Worm (Caenorhabditis elegans) whole organism, L2 larva: ENCODE measurements around the gene K09D9.3.

Source experiments
- C34F6.9 ChIP-seq: fragments of 150-350 bp; optimal IDR thresholded peaks from 2 replicates; lab custom pipeline; 2014; ENCODE audit warnings: missing biosample characterization, missing genetic modification characterization
- F13H6.1 ChIP-seq: sonication (generic microtip); optimal IDR thresholded peaks from 2 replicates; lab custom pipeline; 2016; ENCODE audit warnings: missing genetic modification characterization, missing compliant biosample characterization
- Y55F3AM.14 ChIP-seq: fragments of 200-800 bp; sonication (Bioruptor generic); optimal IDR thresholded peaks from 2 replicates; lab custom pipeline; 2018; ENCODE audit warnings: mild to moderate bottlenecking, missing genetic modification characterization, missing compliant biosample characterization
- ZK546.5 ChIP-seq: sonication (generic microtip); optimal IDR thresholded peaks from 2 replicates; lab custom pipeline; 2017; ENCODE audit warnings: missing biosample characterization, missing genetic modification characterization
- alr-1 ChIP-seq: fragments of 150-350 bp; optimal IDR thresholded peaks from 2 replicates; lab custom pipeline; 2014; ENCODE audit warnings: missing biosample characterization, missing genetic modification characterization
- aly-2 ChIP-seq: fragments of 150-350 bp; optimal IDR thresholded peaks from 2 replicates; lab custom pipeline; 2014; ENCODE audit warnings: missing biosample characterization, missing genetic modification characterization
- ama-1 ChIP-seq: fragments of 150-350 bp; optimal IDR thresholded peaks from 2 replicates; lab custom pipeline; 2018; ENCODE audit warnings: inconsistent platforms
- ceh-16 ChIP-seq: fragments of 150-350 bp; optimal IDR thresholded peaks from 2 replicates; lab custom pipeline; 2014; ENCODE audit warnings: missing biosample characterization, missing genetic modification characterization
- ceh-82 ChIP-seq: fragments of 150-350 bp; optimal IDR thresholded peaks from 2 replicates; lab custom pipeline; 2014; ENCODE audit warnings: missing biosample characterization, missing genetic modification characterization
- crh-2 ChIP-seq: sonication (generic microtip); optimal IDR thresholded peaks from 2 replicates; lab custom pipeline; 2017; ENCODE audit warnings: missing biosample characterization, missing genetic modification characterization
- dmd-4 ChIP-seq: sonication (generic microtip); optimal IDR thresholded peaks from 2 replicates; lab custom pipeline; 2017; ENCODE audit warnings: missing biosample characterization, missing genetic modification characterization
- egl-27 ChIP-seq: sonication (generic microtip); optimal IDR thresholded peaks from 3 replicates; lab custom pipeline; 2017; ENCODE audit warnings: missing biosample characterization, missing genetic modification reagents, missing genetic modification characterization
- elt-1 ChIP-seq: fragments of 150-350 bp; optimal IDR thresholded peaks from 2 replicates; lab custom pipeline; 2014; ENCODE audit warnings: missing biosample characterization, missing genetic modification characterization
- elt-3 ChIP-seq: sonication (generic microtip); optimal IDR thresholded peaks from 2 replicates; lab custom pipeline; 2017; ENCODE audit warnings: missing biosample characterization, missing genetic modification characterization
- fos-1 ChIP-seq: fragments of 150-350 bp; optimal IDR thresholded peaks from 2 replicates; lab custom pipeline; 2014; ENCODE audit warnings: missing biosample characterization, missing genetic modification characterization
- lin-11 ChIP-seq: fragments of 150-350 bp; sonication (generic microtip); optimal IDR thresholded peaks from 2 replicates; lab custom pipeline; 2014; ENCODE audit warnings: missing biosample characterization, missing genetic modification characterization, inconsistent platforms, mixed read lengths
- lin-13 ChIP-seq: fragments of 150-350 bp; optimal IDR thresholded peaks from 2 replicates; lab custom pipeline; 2014; ENCODE audit warnings: missing biosample characterization, missing genetic modification reagents, missing genetic modification characterization
- lin-39 ChIP-seq: fragments of 150-350 bp; optimal IDR thresholded peaks from 2 replicates; lab custom pipeline; 2014; ENCODE audit warnings: missing biosample characterization, missing genetic modification reagents, missing genetic modification characterization
- mab-5 ChIP-seq: fragments of 150-350 bp; optimal IDR thresholded peaks from 2 replicates; lab custom pipeline; 2014; ENCODE audit warnings: missing biosample characterization, missing genetic modification characterization
- mbf-1 ChIP-seq: sonication (generic microtip); optimal IDR thresholded peaks from 2 replicates; lab custom pipeline; 2017; ENCODE audit warnings: missing biosample characterization, missing genetic modification characterization
- nhr-10 ChIP-seq: sonication (generic microtip); optimal IDR thresholded peaks from 2 replicates; lab custom pipeline; 2017; ENCODE audit warnings: missing biosample characterization, missing genetic modification characterization
- nhr-11 ChIP-seq: fragments of 150-350 bp; optimal IDR thresholded peaks from 2 replicates; lab custom pipeline; 2014; ENCODE audit warnings: missing biosample characterization, missing genetic modification characterization
- nhr-12 ChIP-seq: fragments of 150-350 bp; optimal IDR thresholded peaks from 2 replicates; lab custom pipeline; 2014; ENCODE audit warnings: missing biosample characterization, missing genetic modification characterization
- nhr-129 ChIP-seq: fragments of 150-350 bp; optimal IDR thresholded peaks from 2 replicates; lab custom pipeline; 2014; ENCODE audit warnings: missing biosample characterization, missing genetic modification characterization
- nhr-21 ChIP-seq: fragments of 150-350 bp; optimal IDR thresholded peaks from 2 replicates; lab custom pipeline; 2014; ENCODE audit warnings: missing biosample characterization, missing genetic modification characterization
- nhr-237 ChIP-seq: fragments of 150-350 bp; optimal IDR thresholded peaks from 2 replicates; lab custom pipeline; 2014; ENCODE audit warnings: missing biosample characterization, missing genetic modification characterization
- nhr-25 ChIP-seq: fragments of 150-350 bp; sonication (generic microtip); optimal IDR thresholded peaks from 3 replicates; lab custom pipeline; 2014; ENCODE audit warnings: missing biosample characterization, missing genetic modification characterization
- nhr-6 ChIP-seq: fragments of 150-350 bp; optimal IDR thresholded peaks from 2 replicates; lab custom pipeline; 2014; ENCODE audit warnings: missing biosample characterization, missing genetic modification characterization
- nhr-77 ChIP-seq: fragments of 150-350 bp; optimal IDR thresholded peaks from 2 replicates; lab custom pipeline; 2014; ENCODE audit warnings: missing biosample characterization, missing genetic modification characterization
- sem-4 ChIP-seq: fragments of 150-350 bp; optimal IDR thresholded peaks from 2 replicates; lab custom pipeline; 2014; ENCODE audit warnings: missing biosample characterization, missing genetic modification reagents, missing genetic modification characterization
- skn-1 ChIP-seq: sonication (generic microtip); optimal IDR thresholded peaks from 2 replicates; lab custom pipeline; 2017; ENCODE audit warnings: missing biosample characterization, missing genetic modification characterization
- sma-3 ChIP-seq: sonication (generic microtip); optimal IDR thresholded peaks from 2 replicates; lab custom pipeline; 2016; ENCODE audit warnings: missing genetic modification reagents, missing genetic modification characterization, missing compliant biosample characterization
- sma-9 ChIP-seq, 2 experiments: fragments of 150-350 bp in 1 of 2; sonication (generic microtip) in 1 of 2; optimal IDR thresholded peaks; 2 replicates each; lab custom pipeline; 2014 to 2016; ENCODE audit warnings: missing genetic modification characterization in 2 of 2, mild to moderate bottlenecking in 1 of 2, missing biosample characterization in 1 of 2, missing compliant biosample characterization in 1 of 2, missing genetic modification reagents in 1 of 2, moderate library complexity in 1 of 2
- snpc-4 ChIP-seq: fragments of 150-350 bp; optimal IDR thresholded peaks from 2 replicates; lab custom pipeline; 2014; ENCODE audit warnings: missing biosample characterization, missing genetic modification characterization
- unc-55 ChIP-seq: fragments of 150-350 bp; sonication (generic microtip); optimal IDR thresholded peaks from 3 replicates; lab custom pipeline; 2014; ENCODE audit warnings: missing biosample characterization, missing genetic modification reagents, missing genetic modification characterization
- unc-62 ChIP-seq: fragments of 150-350 bp; optimal IDR thresholded peaks from 2 replicates; lab custom pipeline; 2014; ENCODE audit warnings: missing biosample characterization, missing genetic modification reagents, missing genetic modification characterization
- zag-1 ChIP-seq: fragments of 150-350 bp; optimal IDR thresholded peaks from 2 replicates; lab custom pipeline; 2014; ENCODE audit warnings: missing biosample characterization, missing genetic modification characterization
- ztf-11 ChIP-seq: sonication (generic microtip); optimal IDR thresholded peaks from 2 replicates; lab custom pipeline; 2017; ENCODE audit warnings: missing biosample characterization, missing genetic modification characterization
- ztf-4 ChIP-seq: fragments of 150-350 bp; optimal IDR thresholded peaks from 2 replicates; lab custom pipeline; 2014; ENCODE audit warnings: missing biosample characterization, missing genetic modification characterization

Gene K09D9.3

DNA sequence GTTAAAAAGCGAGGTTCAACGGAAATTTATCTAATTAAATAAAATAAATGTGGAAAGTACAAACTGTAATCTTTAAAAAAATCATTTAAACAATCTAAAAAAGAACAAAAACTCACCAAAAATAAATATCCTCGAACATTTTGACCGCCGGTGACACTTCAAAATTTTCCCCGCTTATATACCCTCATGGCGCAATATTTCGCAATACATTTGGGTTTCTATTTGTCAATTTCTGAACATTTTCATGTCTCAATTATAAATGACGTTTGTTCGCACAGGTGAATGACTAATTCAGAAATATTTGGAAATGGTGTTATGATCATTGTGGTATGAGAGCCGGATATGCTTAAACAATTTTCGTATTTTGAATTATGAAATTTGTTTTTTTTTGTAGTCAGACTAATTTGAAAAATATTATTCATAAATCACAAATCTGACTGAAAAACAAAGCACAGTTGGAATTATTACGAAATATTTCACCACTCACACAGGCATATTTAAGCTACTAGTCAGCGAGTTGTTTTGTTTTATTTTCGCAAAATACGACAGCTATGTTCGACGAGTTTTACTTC lies 22.7 kb downstream of the K09D9.3 start, which contains the start of the genes C49G7.10 and irg-2:
Gene C49G7.10 (minus strand): TSS at position 169 of the 572 bp plus-strand sequence.
Gene irg-2 (plus strand): TSS at position 329 of the 572 bp plus-strand sequence.
- TF ChIP-seq ceh-16 = no peak
- no peak for TF ChIP-seq mab-5 (tag; lab: Kevin White, UChicago)
- no peak for TF ChIP-seq nhr-10 (tag; lab: Kevin White, UChicago)
- no peak for TF ChIP-seq nhr-237 (tag; lab: Kevin White, UChicago)
- no peak for TF ChIP-seq lin-11
- no peak for TF ChIP-seq snpc-4 (tag; lab: Kevin White, UChicago)
- no peak for TF ChIP-seq nhr-77 (tag; lab: Kevin White, UChicago)
- TF ChIP-seq Y55F3AM.14 (GFP tag; lab: Kevin White, UChicago) = no peak
- no peak for TF ChIP-seq ztf-4
- no peak for TF ChIP-seq unc-62 (GFP tag; lab: Kevin White, UChicago)
- peak; percentile 35 for TF ChIP-seq unc-55 (GFP tag; lab: Kevin White, UChicago)
- no peak for TF ChIP-seq aly-2
- TF ChIP-seq ama-1 = no peak
- peak; percentile 24 for TF ChIP-seq C34F6.9 (tag; lab: Kevin White, UChicago)
- TF ChIP-seq ztf-11 (tag; lab: Kevin White, UChicago) = no peak
- TF ChIP-seq sma-9 (GFP tag; optimal IDR thresholded peaks at IDR 0.05; lab: Kevin White, UChicago) = no peak
- TF ChIP-seq sma-9 (tag; optimal IDR thresholded peaks at IDR 0.05; lab: Kevin White, UChicago) = no peak
- peak; percentile 100 for TF ChIP-seq nhr-129 (tag; lab: Kevin White, UChicago)
- TF ChIP-seq sma-3 (GFP tag; lab: Kevin White, UChicago) = no peak
- no peak for TF ChIP-seq lin-39 (tag; lab: Kevin White, UChicago)
- no peak for TF ChIP-seq sem-4
- TF ChIP-seq zag-1 = no peak
- peak; percentile 2 for TF ChIP-seq fos-1 (tag; lab: Kevin White, UChicago)
- no peak for TF ChIP-seq ceh-82 (tag; lab: Kevin White, UChicago)
- no peak for TF ChIP-seq nhr-21
- no peak for TF ChIP-seq ZK546.5 (tag; lab: Kevin White, UChicago)
- TF ChIP-seq mbf-1 (tag; lab: Kevin White, UChicago) = no peak
- no peak for TF ChIP-seq elt-1 (tag; lab: Kevin White, UChicago)
- no peak for TF ChIP-seq F13H6.1
- no peak for TF ChIP-seq lin-13 (GFP tag; lab: Kevin White, UChicago)
- TF ChIP-seq alr-1 (tag; lab: Kevin White, UChicago) = no peak
- TF ChIP-seq dmd-4 (tag; lab: Kevin White, UChicago) = no peak
- TF ChIP-seq crh-2 (tag; lab: Kevin White, UChicago) = no peak
- no peak for TF ChIP-seq nhr-6 (tag; lab: Kevin White, UChicago)
- TF ChIP-seq egl-27 (tag; lab: Kevin White, UChicago) = no peak
- TF ChIP-seq skn-1 = no peak
- no peak for TF ChIP-seq nhr-11 (tag; lab: Kevin White, UChicago)

DNA sequence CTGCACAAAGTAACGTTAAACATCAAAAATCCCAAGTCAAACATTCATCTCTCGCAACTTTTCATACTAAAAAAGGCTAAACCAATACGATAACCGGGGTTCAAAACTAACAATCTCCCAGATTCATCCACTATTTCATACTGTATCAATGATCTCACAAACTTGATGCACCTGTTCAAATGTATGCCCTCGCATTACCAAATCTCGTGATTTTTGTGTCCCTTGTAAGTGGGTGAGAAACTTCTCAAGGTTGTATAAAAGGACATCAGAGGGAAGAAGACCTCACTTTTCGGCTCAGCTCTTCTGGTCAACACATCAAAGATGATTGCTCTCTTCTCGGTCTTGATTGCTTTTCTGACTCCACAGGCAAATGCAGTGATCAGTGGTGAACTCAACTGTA lies 24.3 kb downstream of the K09D9.3 start, which contains the start of gene phat-3:
Gene phat-3 (plus strand): TSS at position 301 of the 400 bp plus-strand sequence.
- no peak for TF ChIP-seq sma-3 (GFP tag; lab: Kevin White, UChicago)

DNA sequence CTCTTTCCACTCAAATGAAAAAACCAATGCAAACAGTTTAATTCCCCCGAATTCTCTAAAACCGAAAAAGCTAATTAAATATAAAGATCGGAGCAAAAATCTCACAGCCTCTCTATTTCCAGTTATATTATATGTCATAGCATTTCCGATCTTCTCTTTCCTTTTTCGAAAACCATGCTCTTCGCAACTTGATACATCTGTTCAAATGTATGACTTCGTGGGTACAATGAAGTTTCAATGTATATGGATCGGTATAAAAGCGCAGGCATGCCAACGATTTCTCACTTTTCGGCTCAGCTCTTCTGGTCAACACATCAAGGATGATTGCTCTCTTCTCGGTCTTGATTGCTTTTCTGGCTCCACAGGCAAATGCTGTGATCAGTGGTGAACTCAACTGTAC lies 26.8 kb downstream of the K09D9.3 start, which contains the start of gene phat-7:
Gene phat-7 (plus strand): TSS at position 301 of the 400 bp plus-strand sequence.
- TF ChIP-seq nhr-237 (tag; lab: Kevin White, UChicago) (no peak), ama-1 (no peak), sma-3 (GFP tag; lab: Kevin White, UChicago) (no peak), fos-1 (tag; lab: Kevin White, UChicago) (no peak), sem-4 (no peak), nhr-10 (tag; lab: Kevin White, UChicago) (no peak), C34F6.9 (tag; lab: Kevin White, UChicago) (no peak), lin-39 (tag; lab: Kevin White, UChicago) (no peak), dmd-4 (tag; lab: Kevin White, UChicago) (no peak), lin-13 (GFP tag; lab: Kevin White, UChicago) (no peak), nhr-25 (tag; lab: Kevin White, UChicago) (no peak), nhr-6 (tag; lab: Kevin White, UChicago) (no peak), nhr-12 (tag; lab: Kevin White, UChicago) (no peak), skn-1 (no peak), elt-3 (no peak), lin-11 (no peak), F13H6.1 (no peak), elt-1 (tag; lab: Kevin White, UChicago) (no peak)
